Fruit fly (Drosophila melanogaster) whole organism, prepupa: Measurements from ENCODE around the gene CG15754.
A peak's percentile ranks its signal among the peaks of the same experiment; 100 is the strongest.

Source experiments
- Blimp-1 ChIP-seq: fragments of 200-800 bp; sonication (Bioruptor generic); optimal IDR thresholded peaks from 3 replicates; lab custom pipeline; 2017; ENCODE audit warnings: missing biosample characterization, missing genetic modification characterization, mild to moderate bottlenecking, moderate library complexity, missing genetic modification reagents
- CG10631 ChIP-seq: fragments of 200-800 bp; sonication (Bioruptor generic); optimal IDR thresholded peaks from 2 replicates; lab custom pipeline; 2016; ENCODE audit warnings: missing biosample characterization, missing genetic modification characterization
- CG10669 ChIP-seq: fragments of 200-800 bp; sonication (Bioruptor generic); optimal IDR thresholded peaks from 3 replicates; lab custom pipeline; 2018; ENCODE audit warnings: missing biosample characterization, mild to moderate bottlenecking, missing genetic modification characterization, moderate library complexity
- CG11294 ChIP-seq: fragments of 200-800 bp; sonication (Bioruptor generic); IDR thresholded peaks from 2 replicates; pipeline ENCODE4 v1.3.6; 2022; ENCODE audit warnings: missing biosample characterization, missing genetic modification characterization
- CG11762 ChIP-seq: fragments of 200-800 bp; sonication (Bioruptor generic); optimal IDR thresholded peaks from 3 replicates; lab custom pipeline; 2016; ENCODE audit warnings: missing biosample characterization, missing genetic modification characterization; ENCODE audit not compliant: insufficient read depth
- CG11902 ChIP-seq: fragments of 200-800 bp; sonication (Bioruptor generic); optimal IDR thresholded peaks from 3 replicates; lab custom pipeline; 2016; ENCODE audit warnings: missing biosample characterization, missing genetic modification characterization
- CG15336 ChIP-seq: fragments of 200-800 bp; sonication (Bioruptor generic); IDR thresholded peaks from 2 replicates; pipeline ENCODE4 v1.3.6; 2022; ENCODE audit warnings: missing biosample characterization, missing genetic modification characterization
- CG31627 ChIP-seq: fragments of 200-800 bp; sonication (Bioruptor generic); optimal IDR thresholded peaks from 3 replicates; lab custom pipeline; 2016; ENCODE audit warnings: missing biosample characterization, missing genetic modification characterization
- CG34406 ChIP-seq: fragments of 200-800 bp; sonication (Bioruptor generic); optimal IDR thresholded peaks from 3 replicates; lab custom pipeline; 2016; ENCODE audit warnings: missing biosample characterization, missing genetic modification characterization
- CG3919 ChIP-seq: fragments of 200-800 bp; sonication (Bioruptor generic); optimal IDR thresholded peaks from 3 replicates; lab custom pipeline; 2016; ENCODE audit warnings: missing biosample characterization, missing genetic modification characterization
- CG4318 ChIP-seq: fragments of 200-800 bp; sonication (Bioruptor generic); optimal IDR thresholded peaks from 3 replicates; lab custom pipeline; 2017; ENCODE audit warnings: missing biosample characterization, mild to moderate bottlenecking, missing genetic modification characterization
- CG6163 ChIP-seq: fragments of 200-800 bp; sonication (Bioruptor generic); IDR thresholded peaks from 3 replicates; pipeline ENCODE4 v1.3.6; 2022; ENCODE audit warnings: missing biosample characterization, missing genetic modification characterization
- CG6792 ChIP-seq: fragments of 200-800 bp; sonication (Bioruptor generic); optimal IDR thresholded peaks from 3 replicates; lab custom pipeline; 2016; ENCODE audit warnings: missing biosample characterization, missing genetic modification characterization
- CG6854 ChIP-seq: fragments of 200-800 bp; sonication (Bioruptor generic); optimal IDR thresholded peaks from 2 replicates; lab custom pipeline; 2017; ENCODE audit warnings: missing biosample characterization, mild to moderate bottlenecking, missing genetic modification characterization
- CG7368 ChIP-seq: fragments of 200-800 bp; sonication (Bioruptor generic); optimal IDR thresholded peaks from 3 replicates; lab custom pipeline; 2016; ENCODE audit warnings: missing biosample characterization, missing genetic modification characterization
- CG8119 ChIP-seq: fragments of 200-800 bp; sonication (Bioruptor generic); IDR thresholded peaks from 3 replicates; pipeline ENCODE4 v1.3.6; 2022; ENCODE audit warnings: missing biosample characterization, missing genetic modification characterization
- Eip75B ChIP-seq: fragments of 200-800 bp; sonication (Bioruptor generic); optimal IDR thresholded peaks from 3 replicates; lab custom pipeline; 2016; ENCODE audit warnings: missing biosample characterization, missing genetic modification characterization
- Eip78C ChIP-seq: fragments of 200-800 bp; sonication (Bioruptor generic); peaks from one replicate; lab custom pipeline; 2016; ENCODE audit warnings: missing biosample characterization, missing genetic modification characterization
- Eip93F ChIP-seq: fragments of 200-800 bp; sonication (Bioruptor generic); optimal IDR thresholded peaks from 2 replicates; lab custom pipeline; 2016; ENCODE audit warnings: missing biosample characterization, mild to moderate bottlenecking, missing genetic modification characterization
- Ets96B ChIP-seq: fragments of 200-800 bp; optimal IDR thresholded peaks from 2 replicates; lab custom pipeline; 2019; ENCODE audit warnings: missing biosample characterization, mild to moderate bottlenecking, missing genetic modification characterization, moderate library complexity
- Gug ChIP-seq: fragments of 200-800 bp; sonication (Bioruptor generic); IDR thresholded peaks from 2 replicates; pipeline ENCODE4 v1.3.6; 2022; ENCODE audit warnings: missing biosample characterization, missing genetic modification characterization
- Hr38 ChIP-seq: sonication (Bioruptor generic); optimal IDR thresholded peaks from 2 replicates; lab custom pipeline; 2016; ENCODE audit warnings: missing biosample characterization, missing genetic modification characterization
- Hr39 ChIP-seq: fragments of 200-800 bp; sonication (Bioruptor generic); optimal IDR thresholded peaks from 2 replicates; lab custom pipeline; 2016; ENCODE audit warnings: missing biosample characterization, missing genetic modification characterization
- Hr4 ChIP-seq: fragments of 200-800 bp; sonication (Bioruptor generic); optimal IDR thresholded peaks from 3 replicates; lab custom pipeline; 2016; ENCODE audit warnings: missing biosample characterization, missing genetic modification characterization
- Lpt ChIP-seq: fragments of 200-800 bp; sonication (Bioruptor generic); optimal IDR thresholded peaks from 3 replicates; lab custom pipeline; 2016; ENCODE audit warnings: missing biosample characterization, missing genetic modification characterization
- Met ChIP-seq: fragments of 200-800 bp; sonication (Bioruptor generic); optimal IDR thresholded peaks from 3 replicates; lab custom pipeline; 2016; ENCODE audit warnings: missing biosample characterization, missing genetic modification characterization
- Smox ChIP-seq: fragments of 200-800 bp; sonication (Bioruptor generic); optimal IDR thresholded peaks from 3 replicates; lab custom pipeline; 2016; ENCODE audit warnings: missing biosample characterization, missing genetic modification characterization
- Sox102F ChIP-seq: fragments of 200-800 bp; sonication (Bioruptor generic); optimal IDR thresholded peaks from 2 replicates; lab custom pipeline; 2016; ENCODE audit warnings: missing biosample characterization, mild to moderate bottlenecking, missing genetic modification characterization
- Sox14 ChIP-seq: fragments of 200-800 bp; sonication (Bioruptor generic); optimal IDR thresholded peaks from 3 replicates; lab custom pipeline; 2016; ENCODE audit warnings: missing biosample characterization, missing genetic modification characterization
- achi ChIP-seq: fragments of 200-800 bp; sonication (Bioruptor generic); optimal IDR thresholded peaks from 3 replicates; lab custom pipeline; 2016; ENCODE audit warnings: missing biosample characterization, missing genetic modification characterization
- dac ChIP-seq: fragments of 200-800 bp; sonication (Bioruptor generic); optimal IDR thresholded peaks from 2 replicates; lab custom pipeline; 2017; ENCODE audit warnings: missing biosample characterization, mild to moderate bottlenecking, missing genetic modification characterization
- dsx ChIP-seq: fragments of 200-800 bp; optimal IDR thresholded peaks from 3 replicates; lab custom pipeline; 2019; ENCODE audit warnings: missing biosample characterization, mild to moderate bottlenecking, missing genetic modification characterization, moderate library complexity; ENCODE audit not compliant: poor library complexity, severe bottlenecking
- eg ChIP-seq: fragments of 200-800 bp; sonication (Bioruptor generic); IDR thresholded peaks from 3 replicates; pipeline ENCODE4 v1.3.6; 2022; ENCODE audit warnings: missing biosample characterization, missing genetic modification characterization
- esn ChIP-seq: fragments of 200-800 bp; sonication (Bioruptor generic); optimal IDR thresholded peaks from 2 replicates; lab custom pipeline; 2016; ENCODE audit warnings: missing biosample characterization, mild to moderate bottlenecking, missing genetic modification characterization, moderate library complexity
- fd85E ChIP-seq: fragments of 200-800 bp; sonication (Bioruptor generic); optimal IDR thresholded peaks from 3 replicates; lab custom pipeline; 2016; ENCODE audit warnings: missing biosample characterization, missing genetic modification characterization
- fkh ChIP-seq: fragments of 200-800 bp; sonication (Bioruptor generic); optimal IDR thresholded peaks from 3 replicates; lab custom pipeline; 2017; ENCODE audit warnings: missing biosample characterization, mild to moderate bottlenecking, missing genetic modification characterization, moderate library complexity
- lz ChIP-seq: fragments of 200-800 bp; sonication (Bioruptor generic); optimal IDR thresholded peaks from 3 replicates; lab custom pipeline; 2016; ENCODE audit warnings: missing biosample characterization, missing genetic modification characterization
- pdm3 ChIP-seq: fragments of 200-800 bp; sonication (Bioruptor generic); optimal IDR thresholded peaks from 3 replicates; lab custom pipeline; 2016; ENCODE audit warnings: missing biosample characterization, missing genetic modification characterization
- svp ChIP-seq: fragments of 200-800 bp; sonication (Bioruptor generic); peaks from one replicate; lab custom pipeline; 2016; ENCODE audit warnings: missing biosample characterization, missing genetic modification characterization
- topi ChIP-seq: fragments of 200-800 bp; sonication (Bioruptor generic); optimal IDR thresholded peaks from 3 replicates; lab custom pipeline; 2016; ENCODE audit warnings: missing biosample characterization, missing genetic modification characterization
- vri ChIP-seq: fragments of 200-800 bp; sonication (Bioruptor generic); optimal IDR thresholded peaks from 3 replicates; lab custom pipeline; 2016; ENCODE audit warnings: missing biosample characterization, mild to moderate bottlenecking, missing genetic modification characterization

Gene CG15754

dm6 chrX:13568127-13568526, 40.3 kb downstream of the CG15754 start (continued):
- TF ChIP-seq CG11902 (GFP tag; lab: Kevin White, UChicago): peak; percentile 46
- peak; percentile 45; the same call in 1 of the 2 replicates for TF ChIP-seq CG15336
- TF ChIP-seq CG8119 (GFP tag; lab: Robert Waterston, UW): peak; percentile 42; the same call in 1 of the 3 replicates
- peak; percentile 57 for TF ChIP-seq Hr39 (GFP tag; lab: Kevin White, UChicago)
- TF ChIP-seq lz (GFP tag; lab: Kevin White, UChicago): peak; percentile 67
- peak; percentile 52 for TF ChIP-seq achi
- no peak for TF ChIP-seq CG4318
- TF ChIP-seq Hr38 (GFP tag; lab: Kevin White, UChicago): no peak
- no peak for TF ChIP-seq fd85E
- TF ChIP-seq esn (GFP tag; lab: Kevin White, UChicago): peak; percentile 69
- TF ChIP-seq Eip75B: peak; percentile 52
- TF ChIP-seq CG7368 (GFP tag; lab: Kevin White, UChicago): peak; percentile 56
- TF ChIP-seq CG10631 (GFP tag; lab: Kevin White, UChicago): peak; percentile 38
- 0 out of 2 replicates have a peak, but pooled peaks have one; percentile 18 for TF ChIP-seq CG11294 (GFP tag; lab: Robert Waterston, UW)
- peak; percentile 21; the same call in 1 of the 3 replicates for TF ChIP-seq eg

- TF ChIP-seq CG4318 (no peak), dsx (GFP tag; lab: Kevin White, UChicago) (peak; percentile 57), dac (no peak), Gug (GFP tag; lab: Robert Waterston, UW) (no peak), Eip93F (GFP tag; lab: Kevin White, UChicago) (no peak), CG6792 (GFP tag; lab: Kevin White, UChicago) (no peak), svp (GFP tag; lab: Kevin White, UChicago) (peak; percentile 10), CG15336 (no peak), Blimp-1 (GFP tag; lab: Kevin White, UChicago) (no peak), Lpt (no peak), CG34406 (GFP tag; lab: Kevin White, UChicago) (no peak), CG8119 (GFP tag; lab: Robert Waterston, UW) (no peak), CG11762 (GFP tag; lab: Kevin White, UChicago) (no peak), esn (GFP tag; lab: Kevin White, UChicago) (no peak), Sox14 (GFP tag; lab: Kevin White, UChicago) (no peak)
Observed at dm6 chrX:13568841-13569240, 41.0 kb downstream of the CG15754 start.

- TF ChIP-seq CG31627 (GFP tag; lab: Kevin White, UChicago): no peak
- no peak for TF ChIP-seq Eip93F (GFP tag; lab: Kevin White, UChicago)
- TF ChIP-seq achi: no peak
- TF ChIP-seq CG6163 (GFP tag; lab: Robert Waterston, UW): 0 out of 3 replicates have a peak, but pooled peaks have one; percentile 30
- peak; percentile 46 for TF ChIP-seq Eip78C
- TF ChIP-seq topi: peak; percentile 15
- TF ChIP-seq dsx (GFP tag; lab: Kevin White, UChicago): no peak
- TF ChIP-seq Hr38 (GFP tag; lab: Kevin White, UChicago): no peak
- peak; percentile 20 for TF ChIP-seq Smox (GFP tag; lab: Kevin White, UChicago)
- peak; percentile 77 for TF ChIP-seq fkh
- no peak for TF ChIP-seq CG6792 (GFP tag; lab: Kevin White, UChicago)
- TF ChIP-seq CG7368 (GFP tag; lab: Kevin White, UChicago): no peak
- no peak for TF ChIP-seq Blimp-1 (GFP tag; lab: Kevin White, UChicago)
- peak; percentile 12 for TF ChIP-seq Sox102F (GFP tag; lab: Kevin White, UChicago)
- TF ChIP-seq CG34406 (GFP tag; lab: Kevin White, UChicago): peak; percentile 26
- TF ChIP-seq Sox14 (GFP tag; lab: Kevin White, UChicago): no peak
- TF ChIP-seq Hr4 (GFP tag; lab: Kevin White, UChicago): no peak
- peak; percentile 88 for TF ChIP-seq vri (GFP tag; lab: Kevin White, UChicago)
- TF ChIP-seq pdm3: no peak
- no peak for TF ChIP-seq Gug (GFP tag; lab: Robert Waterston, UW)
- TF ChIP-seq Ets96B: no peak
- TF ChIP-seq esn (GFP tag; lab: Kevin White, UChicago): peak; percentile 21
- no peak for TF ChIP-seq Hr39 (GFP tag; lab: Kevin White, UChicago)
- TF ChIP-seq svp (GFP tag; lab: Kevin White, UChicago): peak; percentile 72
- TF ChIP-seq CG6854: no peak
- no peak for TF ChIP-seq lz (GFP tag; lab: Kevin White, UChicago)
- TF ChIP-seq Met: peak; percentile 7
- TF ChIP-seq CG3919 (GFP tag; lab: Kevin White, UChicago): no peak
- no peak for TF ChIP-seq CG10669
Observed at dm6 chrX:13570255-13570654, 42.4 kb downstream of the CG15754 start.
